Worm (Caenorhabditis elegans): ENCODE results near the gene tes-1.

ce11 chrIV:7460225-7460624 is 9.0 kb upstream of the tes-1 start, which contains the start of gene F13B6.2:
- TF ChIP-seq him-1 (tag; optimal IDR thresholded peaks at IDR 0.05) (no peak), dao-5 (tag; optimal IDR thresholded peaks at IDR 0.05) (no peak)
